Fruit fly (Drosophila melanogaster): ENCODE results near the gene Tomosyn.

Tomosyn gene

DNA sequence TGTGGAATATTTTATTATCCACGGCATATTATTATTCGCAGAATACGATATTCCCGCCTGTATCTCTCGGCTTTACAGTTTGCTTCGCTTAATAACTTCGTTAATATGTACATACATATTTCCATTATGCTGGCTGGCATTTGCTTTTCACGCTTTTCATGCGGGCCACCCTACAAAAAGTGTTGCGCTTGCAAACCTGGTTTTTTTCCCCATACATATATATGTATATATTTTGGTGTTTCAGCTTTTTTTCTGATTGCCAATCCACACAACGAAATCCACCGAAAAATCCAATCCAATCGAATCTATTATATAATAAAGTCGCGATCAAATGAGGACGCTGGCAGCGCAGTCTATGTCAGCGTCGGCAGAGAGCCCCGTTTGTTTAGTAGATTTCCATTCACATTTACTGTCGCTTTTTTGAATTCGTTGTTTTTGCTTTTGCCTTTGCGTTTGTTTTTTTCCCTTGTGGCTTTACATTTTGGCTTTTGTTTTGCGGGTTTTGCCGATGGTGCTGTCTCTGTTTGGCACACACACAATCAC, 34.5 kb downstream of the Tomosyn start:
- TF ChIP-seq CG7101 (tag; optimal IDR thresholded peaks at IDR 0.05) (no peak), Hr96 (GFP tag; optimal IDR thresholded peaks at IDR 0.05) (no peak), tj (GFP tag; optimal IDR thresholded peaks at IDR 0.05) (peak; percentile 97), CG12768 (GFP tag; optimal IDR thresholded peaks at IDR 0.05) (no peak), bab1 (GFP tag; optimal IDR thresholded peaks at IDR 0.05) (peak; percentile 13), kay (GFP tag; ENCODE audit: borderline replicate concordance) (no peak)

DNA sequence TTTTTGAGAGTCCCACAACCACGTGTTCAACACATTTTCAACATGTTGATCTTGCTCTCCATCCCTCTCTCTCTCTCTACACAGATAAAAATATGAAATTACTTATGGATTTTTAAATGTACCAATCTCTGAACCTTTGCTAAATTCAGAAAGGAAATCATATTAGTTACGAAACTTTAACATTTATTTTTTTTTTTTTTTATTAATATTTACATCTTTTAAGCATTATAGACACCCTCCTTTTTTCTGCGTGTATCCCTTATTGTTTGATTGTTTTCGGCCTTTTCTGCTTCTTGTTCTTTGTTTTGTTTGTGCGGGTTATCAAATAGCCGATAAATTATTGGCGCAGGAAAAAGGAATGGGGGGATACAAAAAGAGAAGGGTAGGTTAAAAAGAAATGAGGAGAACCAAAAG, 35.1 kb downstream of the Tomosyn start:
- TF ChIP-seq kay (GFP tag; ENCODE audit: borderline replicate concordance), result peak; percentile 64
- TF ChIP-seq CG7101 (tag; optimal IDR thresholded peaks at IDR 0.05), result peak; percentile 95
- no peak for TF ChIP-seq cnc (optimal IDR thresholded peaks at IDR 0.05)
- no peak for TF ChIP-seq tj (GFP tag; optimal IDR thresholded peaks at IDR 0.05)
- TF ChIP-seq Crg-1 (GFP tag; optimal IDR thresholded peaks at IDR 0.05), result peak; percentile 70
- TF ChIP-seq CG1620 (GFP tag; optimal IDR thresholded peaks at IDR 0.05), result peak; percentile 63
- peak; percentile 79 for TF ChIP-seq Mnt (GFP tag; optimal IDR thresholded peaks at IDR 0.05)
- peak; percentile 87 for TF ChIP-seq CG33017 (tag; optimal IDR thresholded peaks at IDR 0.05)
- no peak for TF ChIP-seq Clk (GFP tag; optimal IDR thresholded peaks at IDR 0.05)
- peak; percentile 93 for TF ChIP-seq CG14711 (tag; optimal IDR thresholded peaks at IDR 0.05)
- TF ChIP-seq toe (GFP tag; optimal IDR thresholded peaks at IDR 0.05), result no peak
- TF ChIP-seq CG7045 (GFP tag; optimal IDR thresholded peaks at IDR 0.05), result peak; percentile 68
- TF ChIP-seq cic (GFP tag; optimal IDR thresholded peaks at IDR 0.05), result peak; percentile 20
- TF ChIP-seq CG11617 (GFP tag; optimal IDR thresholded peaks at IDR 0.05), result peak; percentile 84
- peak; percentile 33 for TF ChIP-seq CG5204 (GFP tag; optimal IDR thresholded peaks at IDR 0.05)
- peak; percentile 65 for TF ChIP-seq CG12768 (GFP tag; optimal IDR thresholded peaks at IDR 0.05)
- TF ChIP-seq Hr96 (GFP tag; optimal IDR thresholded peaks at IDR 0.05), result peak; percentile 53
- TF ChIP-seq pad (GFP tag; optimal IDR thresholded peaks at IDR 0.05), result peak; percentile 81
- peak; percentile 91 for TF ChIP-seq bab1 (GFP tag; optimal IDR thresholded peaks at IDR 0.05)
- TF ChIP-seq ovo (GFP tag; optimal IDR thresholded peaks at IDR 0.05), result no peak

DNA sequence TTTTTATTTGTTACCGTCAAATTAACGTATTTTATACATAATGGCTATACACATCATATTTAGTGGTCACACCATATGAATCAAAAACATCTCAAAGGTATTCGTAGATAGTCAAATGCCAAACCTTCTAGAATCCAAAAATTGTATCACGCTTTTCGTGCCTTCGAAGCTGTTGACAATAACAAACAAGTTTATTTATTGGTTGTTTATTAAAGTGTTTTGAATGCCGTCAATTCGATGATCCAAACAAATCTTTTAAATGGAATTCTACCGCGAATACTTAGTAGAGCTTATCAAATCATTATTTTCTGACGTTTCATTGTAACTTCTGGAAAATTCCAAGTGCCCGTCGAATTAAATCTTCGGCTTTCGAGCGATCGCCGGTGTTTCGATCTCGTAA, 35.6 kb downstream of the Tomosyn start:
- TF ChIP-seq Hr96 (GFP tag; optimal IDR thresholded peaks at IDR 0.05) (no peak), CG11617 (GFP tag; optimal IDR thresholded peaks at IDR 0.05) (no peak), CG5204 (GFP tag; optimal IDR thresholded peaks at IDR 0.05) (no peak), CG33017 (tag; optimal IDR thresholded peaks at IDR 0.05) (no peak), CG14711 (tag; optimal IDR thresholded peaks at IDR 0.05) (no peak), ovo (GFP tag; optimal IDR thresholded peaks at IDR 0.05) (no peak), Clk (GFP tag; optimal IDR thresholded peaks at IDR 0.05) (no peak)

DNA sequence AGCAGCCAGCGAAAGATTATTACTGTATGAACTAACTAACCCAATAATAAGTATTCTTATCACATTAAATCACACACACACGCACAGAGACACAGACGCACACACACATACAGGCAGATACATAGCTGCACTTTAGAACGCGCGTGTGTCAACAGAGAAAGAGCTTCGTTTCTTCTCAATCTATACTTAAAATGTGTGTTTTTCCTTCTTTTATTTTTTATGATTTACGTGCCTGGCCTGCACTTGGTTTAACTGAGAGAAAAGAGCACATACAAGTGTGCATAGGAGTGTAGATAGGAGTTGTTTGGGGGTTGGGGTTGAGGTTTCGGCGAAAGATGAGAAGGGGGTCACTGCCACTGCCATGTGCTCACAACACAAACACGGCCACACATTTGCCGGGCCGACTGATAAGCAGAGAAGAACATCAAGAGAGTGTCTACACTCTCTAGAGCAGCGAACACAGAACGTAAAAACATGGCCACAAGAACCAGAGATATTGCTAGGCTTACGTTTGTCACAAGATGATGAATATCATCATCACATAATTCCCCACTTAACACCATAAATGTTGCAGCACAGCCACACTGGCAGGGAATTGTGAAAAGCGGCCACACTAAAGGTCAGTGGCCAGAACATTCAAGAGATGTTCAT, 36.3 kb downstream of the Tomosyn start:
- TF ChIP-seq Hr96 (GFP tag; optimal IDR thresholded peaks at IDR 0.05) (no peak), cnc (optimal IDR thresholded peaks at IDR 0.05) (no peak), CG1620 (GFP tag; optimal IDR thresholded peaks at IDR 0.05) (no peak), ovo (GFP tag; optimal IDR thresholded peaks at IDR 0.05) (peak; percentile 46), Crg-1 (GFP tag; optimal IDR thresholded peaks at IDR 0.05) (no peak), CG7101 (tag; optimal IDR thresholded peaks at IDR 0.05) (peak; percentile 26), pad (GFP tag; optimal IDR thresholded peaks at IDR 0.05) (peak; percentile 9), Clk (GFP tag; optimal IDR thresholded peaks at IDR 0.05) (peak; percentile 12), CG5204 (GFP tag; optimal IDR thresholded peaks at IDR 0.05) (no peak), bab1 (GFP tag; optimal IDR thresholded peaks at IDR 0.05) (peak; percentile 3), kay (GFP tag; ENCODE audit: borderline replicate concordance) (peak; percentile 87), cic (GFP tag; optimal IDR thresholded peaks at IDR 0.05) (peak; percentile 75), CG11617 (GFP tag; optimal IDR thresholded peaks at IDR 0.05) (peak; percentile 9), CG14711 (tag; optimal IDR thresholded peaks at IDR 0.05) (no peak), CG12768 (GFP tag; optimal IDR thresholded peaks at IDR 0.05) (peak; percentile 27), tj (GFP tag; optimal IDR thresholded peaks at IDR 0.05) (no peak), CG33017 (tag; optimal IDR thresholded peaks at IDR 0.05) (peak; percentile 2), toe (GFP tag; optimal IDR thresholded peaks at IDR 0.05) (no peak), CG7045 (GFP tag; optimal IDR thresholded peaks at IDR 0.05) (no peak), Mnt (GFP tag; optimal IDR thresholded peaks at IDR 0.05) (peak; percentile 94)

DNA sequence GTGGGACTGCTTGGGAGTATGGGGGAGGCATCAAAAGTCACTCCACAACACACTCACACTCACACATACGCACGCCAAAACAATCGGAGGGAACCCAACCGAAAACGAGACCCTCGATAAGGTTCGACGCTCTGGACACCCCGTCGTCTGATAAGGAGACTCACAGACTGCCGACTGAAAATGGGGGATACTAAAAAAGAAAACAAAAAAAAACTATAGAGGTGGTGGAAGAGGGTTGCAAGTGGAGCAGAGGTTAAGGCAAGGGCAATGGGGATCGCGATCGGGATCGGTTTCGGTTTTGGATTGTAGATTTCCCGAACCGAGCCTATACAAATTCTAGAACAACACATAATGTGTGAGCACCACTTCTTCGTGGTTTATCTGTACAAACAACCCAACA, 37.3 kb downstream of the Tomosyn start:
- TF ChIP-seq cic (GFP tag; optimal IDR thresholded peaks at IDR 0.05) (peak; percentile 19), CG7045 (GFP tag; optimal IDR thresholded peaks at IDR 0.05) (no peak)

DNA sequence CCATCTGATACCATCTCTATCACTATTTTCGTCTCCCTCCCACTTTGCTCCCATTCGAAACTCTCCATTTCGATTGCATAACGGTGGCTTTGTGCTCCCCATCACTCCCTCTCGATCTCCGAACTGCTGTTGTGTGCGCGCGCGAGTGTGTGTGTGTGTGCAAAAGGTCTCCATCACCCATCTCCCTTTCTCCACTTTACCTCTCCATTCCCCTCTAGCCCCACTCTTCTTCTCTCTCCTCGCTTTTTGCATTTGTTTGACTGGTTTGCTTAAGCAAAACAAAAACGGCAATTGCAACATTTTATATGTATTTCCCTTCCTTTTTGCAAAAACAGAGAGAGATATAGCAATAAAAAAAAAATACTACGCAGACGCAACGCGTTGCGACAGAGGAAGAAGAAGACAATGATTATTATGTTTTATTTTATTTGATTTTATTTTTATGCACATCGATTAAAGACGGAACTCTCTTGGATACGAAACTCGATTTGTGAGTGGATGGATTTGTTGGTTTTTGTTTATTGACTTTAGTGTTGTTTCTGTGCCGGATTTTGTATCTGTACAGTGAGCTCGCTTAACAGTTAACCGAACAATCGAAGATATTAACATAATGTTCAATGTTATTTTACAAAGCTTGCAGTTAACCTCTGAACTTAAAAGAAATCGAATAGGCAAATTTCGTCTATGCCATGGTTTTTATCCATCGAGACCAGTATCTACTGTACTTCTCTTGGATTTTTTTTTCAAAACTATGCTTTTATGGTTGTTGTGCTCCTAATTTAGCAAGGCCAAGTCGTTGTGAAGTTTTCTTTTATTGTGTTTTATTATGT, 38.5 kb downstream of the Tomosyn start:
- TF ChIP-seq CG14711 (tag; optimal IDR thresholded peaks at IDR 0.05) (peak; percentile 45), pad (GFP tag; optimal IDR thresholded peaks at IDR 0.05) (peak; percentile 87), CG33017 (tag; optimal IDR thresholded peaks at IDR 0.05) (no peak), ovo (GFP tag; optimal IDR thresholded peaks at IDR 0.05) (peak; percentile 27), CG7101 (tag; optimal IDR thresholded peaks at IDR 0.05) (peak; percentile 59), bab1 (GFP tag; optimal IDR thresholded peaks at IDR 0.05) (peak; percentile 79), CG7045 (GFP tag; optimal IDR thresholded peaks at IDR 0.05) (no peak), Clk (GFP tag; optimal IDR thresholded peaks at IDR 0.05) (no peak), Mnt (GFP tag; optimal IDR thresholded peaks at IDR 0.05) (no peak), CG5204 (GFP tag; optimal IDR thresholded peaks at IDR 0.05) (no peak)

Measured in whole organism, adult.